Worm (Caenorhabditis elegans) whole organism, L4/young adult: ENCODE data around the gene ctsa-4.2.

Experiments
- W03F9.2 ChIP-seq: fragments of 150-350 bp; optimal IDR thresholded peaks from 2 replicates; lab custom pipeline; 2014; ENCODE audit warnings: missing biosample characterization, missing genetic modification characterization
- dao-5 ChIP-seq: sonication (generic microtip); optimal IDR thresholded peaks from 2 replicates; lab custom pipeline; 2016; ENCODE audit warnings: missing genotype, missing genetic modification characterization, moderate library complexity, missing compliant biosample characterization
- him-1 ChIP-seq: sonication (generic microtip); optimal IDR thresholded peaks from 2 replicates; lab custom pipeline; 2016; ENCODE audit warnings: missing genotype, missing genetic modification reagents, missing genetic modification characterization, missing compliant biosample characterization

DNA sequence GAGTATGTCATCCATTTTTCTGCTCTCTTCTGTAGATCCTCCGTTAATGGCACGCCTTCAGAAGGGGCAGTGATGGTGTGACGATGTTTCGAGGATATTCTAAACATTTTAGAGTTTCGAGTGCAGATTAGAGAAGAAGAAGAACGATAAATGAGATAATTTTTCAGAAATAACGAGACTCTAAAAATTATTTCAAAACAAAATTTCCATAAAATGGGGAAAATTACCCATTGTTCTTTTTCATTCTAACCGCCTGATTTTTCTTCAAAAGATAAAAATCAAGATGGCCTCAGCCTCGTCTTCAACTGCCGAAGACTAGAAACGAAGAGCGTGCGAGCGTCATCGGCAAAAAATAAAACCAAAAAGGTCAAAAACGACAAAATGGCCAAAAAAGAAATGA lies 11.3 kb upstream of the ctsa-4.2 start, which contains the start of gene let-765:
- TF ChIP-seq dao-5 (tag; lab: Kevin White, UChicago), result no peak
- TF ChIP-seq him-1 (tag; lab: Kevin White, UChicago), result no peak
- no peak for TF ChIP-seq W03F9.2 (tag; lab: Kevin White, UChicago)
